Fruit fly (Drosophila melanogaster): ENCODE results near the gene RfC38.

DNA sequence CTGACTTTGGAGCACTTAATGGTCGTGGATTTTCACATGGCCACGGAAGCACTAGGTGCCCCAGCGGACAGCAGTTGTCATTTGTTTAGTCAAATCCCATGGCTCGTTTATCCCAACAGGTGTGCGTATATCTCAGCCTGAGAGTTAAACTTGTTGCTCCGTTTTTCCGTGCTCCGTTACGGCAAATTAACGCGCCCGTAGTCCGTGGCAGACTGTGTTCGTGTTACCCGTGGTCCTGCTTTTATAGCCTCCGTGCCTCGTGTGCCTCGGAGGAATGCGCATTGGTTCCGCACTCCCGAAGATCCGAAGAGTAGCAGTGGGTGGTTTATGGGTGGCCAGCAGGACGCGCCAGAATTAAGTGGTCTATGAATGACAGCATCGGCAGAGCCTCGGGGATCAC lies 18.5 kb upstream of the RfC38 start, which contains the start of gene Gyc32E:
- no peak for TF ChIP-seq CG8478 (optimal IDR thresholded peaks at IDR 0.05)
- TF ChIP-seq CTCF (optimal IDR thresholded peaks at IDR 0.05), result no peak

All from S2 (cell line).